Worm (Caenorhabditis elegans): ENCODE data around the gene str-43.

Gene str-43

DNA sequence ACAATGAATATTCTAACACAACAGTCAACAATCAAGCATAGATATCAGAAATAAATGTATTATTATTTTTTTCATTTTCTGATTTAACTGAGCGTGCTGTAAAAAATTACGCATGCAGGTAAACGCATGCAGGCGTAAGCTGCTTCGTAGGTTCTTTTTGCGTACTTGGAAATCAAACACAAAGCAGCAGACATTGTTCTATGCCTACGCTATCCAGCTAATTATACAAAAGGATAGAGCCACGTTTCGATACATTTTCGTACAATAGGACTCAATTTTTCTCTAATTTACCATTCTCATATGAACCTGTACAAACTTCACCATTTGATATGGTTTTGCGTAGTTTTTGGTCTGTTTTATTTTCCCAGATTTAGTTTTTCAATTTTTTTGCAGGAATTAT lies 30.5 kb upstream of the str-43 start, which contains the start of gene T26E4.3:
Gene T26E4.3, plus strand, starts transcription at position 301 of the 400 bp plus-strand sequence.
- TF ChIP-seq T20F7.1 (GFP tag; optimal IDR thresholded peaks at IDR 0.05): no peak
- no peak for TF ChIP-seq lin-38 (GFP tag; IDR thresholded peaks at IDR 0.05)
- TF ChIP-seq daf-12 (tag; optimal IDR thresholded peaks at IDR 0.05): no peak
- TF ChIP-seq ceh-62 (tag; optimal IDR thresholded peaks at IDR 0.05): no peak
- no peak for TF ChIP-seq daf-19 (GFP tag; conservative IDR thresholded peaks at IDR 0.05)
- TF ChIP-seq mes-2 (tag; optimal IDR thresholded peaks at IDR 0.05; ENCODE audit: poor library complexity, severe bottlenecking): no peak
- TF ChIP-seq pha-4 (GFP tag; IDR thresholded peaks at IDR 0.05): no peak
- TF ChIP-seq pha-4 (tag; optimal IDR thresholded peaks at IDR 0.05): no peak
- TF ChIP-seq fkh-10 (GFP tag; optimal IDR thresholded peaks at IDR 0.05): no peak
- TF ChIP-seq unc-62 (GFP tag; optimal IDR thresholded peaks at IDR 0.05 in 1 of 2): no peak
- no peak for TF ChIP-seq unc-62 (tag; optimal IDR thresholded peaks at IDR 0.05)
- no peak for TF ChIP-seq hlh-11 (tag; optimal IDR thresholded peaks at IDR 0.05)
- TF ChIP-seq aha-1 (tag): no peak
- no peak for TF ChIP-seq zfp-2 (tag; optimal IDR thresholded peaks at IDR 0.05)
- TF ChIP-seq nhr-42 (GFP tag; IDR thresholded peaks at IDR 0.05): no peak
- no peak for TF ChIP-seq ZK546.5 (tag; optimal IDR thresholded peaks at IDR 0.05)
- TF ChIP-seq spr-1 (tag; optimal IDR thresholded peaks at IDR 0.05): no peak
- no peak for TF ChIP-seq jun-1 (tag; optimal IDR thresholded peaks at IDR 0.05)
- no peak for TF ChIP-seq Y48G9A.11 (GFP tag; IDR thresholded peaks at IDR 0.05)

DNA sequence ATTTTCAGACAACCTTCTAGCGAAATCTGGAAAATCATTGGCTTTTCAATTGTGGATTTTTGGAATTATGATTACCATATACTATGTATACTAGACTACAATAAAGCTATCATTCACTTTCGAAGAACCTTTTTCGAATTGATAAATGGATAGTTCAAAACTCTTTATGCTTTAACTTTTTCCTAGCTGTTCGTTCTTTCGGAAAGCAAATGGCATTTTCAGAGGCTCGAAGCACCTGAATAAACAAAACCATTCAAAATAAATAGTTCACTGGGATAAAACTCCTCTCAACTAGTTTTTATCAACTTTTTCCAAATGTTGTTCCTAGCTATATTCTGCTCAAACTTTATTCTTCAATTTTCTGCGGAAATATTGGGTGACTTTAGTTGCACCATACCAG lies 29.1 kb upstream of the str-43 start, which contains the start of gene T26E4.2:
Gene T26E4.2, plus strand, starts transcription at position 301 of the 400 bp plus-strand sequence.
- TF ChIP-seq nhr-48 (tag; optimal IDR thresholded peaks at IDR 0.05) (no peak), T26A8.4 (GFP tag; IDR thresholded peaks at IDR 0.05) (no peak), snpc-1.2 (GFP tag; IDR thresholded peaks at IDR 0.05) (no peak)

DNA sequence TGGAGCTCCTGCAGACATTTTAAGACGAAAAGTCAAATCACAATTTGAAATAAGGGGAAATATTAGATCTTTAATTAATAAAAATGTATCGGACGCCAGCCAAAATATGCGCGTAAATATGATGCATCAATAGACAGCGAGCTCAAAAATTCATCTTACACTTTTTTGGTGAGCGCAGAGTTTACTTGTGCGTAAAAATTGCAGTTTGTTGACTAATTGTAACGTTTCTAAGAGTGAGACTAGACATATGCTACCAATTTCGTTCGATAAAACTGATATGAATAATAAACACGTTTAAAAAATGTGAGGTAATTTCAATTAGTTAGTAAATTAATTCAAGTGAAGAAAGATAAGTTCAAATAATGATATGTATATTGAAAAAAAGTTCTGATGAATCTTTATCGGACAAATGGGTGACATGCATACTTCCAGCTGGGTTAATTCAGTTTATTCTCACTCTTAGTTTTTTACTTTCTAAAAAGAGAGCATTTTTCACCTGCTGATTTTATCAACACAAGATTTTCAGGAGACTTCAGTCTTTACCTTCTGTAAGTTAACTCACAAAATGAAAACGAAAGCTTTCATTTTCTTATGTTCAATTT lies 27.3 kb upstream of the str-43 start, which contains the start of the genes nhr-285 and irld-52:
Gene nhr-285, minus strand, starts transcription at position 101 of the 602 bp plus-strand sequence.
Gene irld-52, plus strand, starts transcription at position 552 of the 602 bp plus-strand sequence.
- no peak for TF ChIP-seq hif-1 (tag; optimal IDR thresholded peaks at IDR 0.05)
- no peak for TF ChIP-seq sdz-12 (GFP tag; optimal IDR thresholded peaks at IDR 0.05)
- TF ChIP-seq attf-4 (tag; optimal IDR thresholded peaks at IDR 0.05): no peak
- TF ChIP-seq ztf-7 (tag; optimal IDR thresholded peaks at IDR 0.05): no peak
- no peak for TF ChIP-seq nhr-48 (tag; optimal IDR thresholded peaks at IDR 0.05)
- TF ChIP-seq snpc-1.2 (GFP tag; IDR thresholded peaks at IDR 0.05): no peak
- TF ChIP-seq spr-3 (GFP tag; optimal IDR thresholded peaks at IDR 0.05): no peak
- no peak for TF ChIP-seq mep-1 (tag; optimal IDR thresholded peaks at IDR 0.05)
- no peak for TF ChIP-seq dmd-8 (GFP tag; IDR thresholded peaks at IDR 0.05)
- TF ChIP-seq lin-38 (GFP tag; IDR thresholded peaks at IDR 0.05): no peak

DNA sequence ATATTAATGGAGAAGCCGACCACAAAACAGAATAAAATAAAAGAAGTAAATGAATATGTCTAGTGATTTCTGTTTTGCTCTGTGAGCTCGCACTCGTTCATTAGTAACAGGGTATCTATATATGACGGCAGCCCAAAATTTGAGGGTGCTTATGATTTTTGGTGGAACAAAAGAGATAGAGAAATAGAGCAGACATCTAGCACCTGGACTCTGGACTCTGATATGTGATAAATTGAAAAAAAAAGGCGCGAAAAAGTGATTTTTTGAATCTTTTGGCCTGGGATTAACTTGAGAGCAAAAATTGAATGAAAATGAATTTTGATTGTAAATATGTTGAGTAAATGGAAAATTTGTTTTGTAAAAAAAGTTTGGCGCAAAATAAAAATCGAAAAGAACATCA lies 24.7 kb upstream of the str-43 start, which contains the start of gene nhr-283:
Gene nhr-283, minus strand, starts transcription at position 101 of the 400 bp plus-strand sequence.
- peak in 1 of 2 experiments; percentile 55 for TF ChIP-seq unc-62 (GFP tag; optimal IDR thresholded peaks at IDR 0.05 in 1 of 2)
- TF ChIP-seq unc-62 (tag; optimal IDR thresholded peaks at IDR 0.05): no peak
- TF ChIP-seq ceh-82 (tag; optimal IDR thresholded peaks at IDR 0.05): no peak

DNA sequence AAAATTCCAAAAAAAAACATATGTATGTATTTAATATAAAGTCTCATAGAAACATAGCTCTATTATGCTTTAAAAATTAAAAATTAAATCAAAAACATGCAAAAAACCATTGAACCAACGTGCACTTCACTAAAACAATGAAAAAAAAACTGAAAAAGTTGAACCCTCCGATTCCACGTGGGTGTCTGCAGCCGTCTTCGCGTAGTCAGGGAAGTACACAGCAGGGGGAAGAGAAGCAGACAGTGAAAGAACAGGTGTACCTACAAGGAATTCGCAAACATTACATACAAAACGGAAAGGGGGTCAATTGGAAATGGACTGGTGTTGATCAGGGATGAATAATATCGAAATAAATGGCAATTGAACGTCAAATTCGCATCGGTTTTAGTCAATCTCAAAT lies 22.0 kb upstream of the str-43 start:
- peak; percentile 16 to 53 for TF ChIP-seq mdl-1 (tag; optimal IDR thresholded peaks at IDR 0.05)
- peak; percentile 21 for TF ChIP-seq nhr-28 (tag; optimal IDR thresholded peaks at IDR 0.05)
- TF ChIP-seq dmd-6 (GFP tag; IDR thresholded peaks at IDR 0.05): peak; percentile 46; the same call in 1 of the 2 replicates
- TF ChIP-seq mxl-3 (GFP tag; optimal IDR thresholded peaks at IDR 0.05): peak; percentile 80
- TF ChIP-seq lin-1 (GFP tag; IDR thresholded peaks at IDR 0.05): no peak
- TF ChIP-seq daf-16 (GFP tag; optimal IDR thresholded peaks at IDR 0.05): no peak
- peak; percentile 55 for TF ChIP-seq daf-16 (tag; optimal IDR thresholded peaks at IDR 0.05)
- no peak for TF ChIP-seq snpc-4 (tag; optimal IDR thresholded peaks at IDR 0.05)

Measured in whole organism, L4 larva.